Worm (Caenorhabditis elegans) whole organism, L1 larva: ENCODE data around the gene EEED8.15.

Source experiments
- C04F5.9 ChIP-seq: sonication (generic microtip); optimal IDR thresholded peaks from 2 replicates; lab custom pipeline; 2016; ENCODE audit warnings: missing genetic modification characterization, missing compliant biosample characterization
- C16A3.4 ChIP-seq: fragments of 150-350 bp; optimal IDR thresholded peaks from 2 replicates; lab custom pipeline; 2014; ENCODE audit warnings: missing biosample characterization, missing genetic modification characterization
- C34B4.2 ChIP-seq: sonication (generic microtip); optimal IDR thresholded peaks from 2 replicates; lab custom pipeline; 2017; ENCODE audit warnings: mild to moderate bottlenecking, missing genetic modification characterization, missing compliant biosample characterization
- F16B12.6 ChIP-seq: fragments of 150-350 bp; optimal IDR thresholded peaks from 2 replicates; lab custom pipeline; 2014; ENCODE audit warnings: missing biosample characterization, missing genetic modification characterization
- Y116A8C.19 ChIP-seq: sonication (generic microtip); optimal IDR thresholded peaks from 2 replicates; lab custom pipeline; 2016; ENCODE audit warnings: missing compliant biosample characterization, missing genetic modification characterization, borderline replicate concordance
- aha-1 ChIP-seq: fragments of 150-350 bp; optimal IDR thresholded peaks from 2 replicates; lab custom pipeline; 2014; ENCODE audit warnings: missing biosample characterization, missing genetic modification characterization
- alr-1 ChIP-seq: fragments of 200-800 bp; sonication (Bioruptor generic); optimal IDR thresholded peaks from 2 replicates; lab custom pipeline; 2018; ENCODE audit warnings: borderline replicate concordance, mild to moderate bottlenecking, missing genetic modification characterization, missing compliant biosample characterization
- ama-1 ChIP-seq: fragments of 150-350 bp; optimal IDR thresholded peaks from 2 replicates; lab custom pipeline; 2014
- ceh-63 ChIP-seq: fragments of 200-800 bp; sonication (Bioruptor generic); optimal IDR thresholded peaks from 2 replicates; lab custom pipeline; 2018; ENCODE audit warnings: mild to moderate bottlenecking, missing genetic modification characterization, missing compliant biosample characterization
- ceh-82 ChIP-seq, 3 experiments: fragments of 150-350 bp in 1 of 3; sonication (generic microtip) in 2 of 3; optimal IDR thresholded peaks; 2 replicates each; lab custom pipeline; 2014 to 2017; ENCODE audit warnings: missing biosample characterization in 3 of 3, missing genetic modification characterization in 3 of 3
- ceh-88 ChIP-seq: fragments of 200-800 bp; sonication (Bioruptor generic); IDR thresholded peaks from 2 replicates; pipeline ENCODE4 v1.3.6; 2022; ENCODE audit warnings: missing genetic modification characterization, missing compliant biosample characterization
- efl-1 ChIP-seq, 4 experiments: fragments of 150-350 bp; optimal IDR thresholded peaks in 3 of 4; peaks in 1 of 4; 1 replicate in 1 of 4; 2 replicates in 3 of 4; lab custom pipeline; 2014; ENCODE audit warnings: missing biosample characterization in 2 of 4, missing genetic modification characterization in 2 of 4, missing genetic modification reagents in 2 of 4
- efl-3 ChIP-seq: fragments of 200-800 bp; sonication (Bioruptor generic); optimal IDR thresholded peaks from 2 replicates; lab custom pipeline; 2018; ENCODE audit warnings: mild to moderate bottlenecking, missing genetic modification characterization, missing compliant biosample characterization
- egl-27 ChIP-seq, 2 experiments: fragments of 150-350 bp in 1 of 2; sonication (generic microtip); optimal IDR thresholded peaks; 3 replicates each; lab custom pipeline; 2017 to 2018; ENCODE audit warnings: missing biosample characterization in 2 of 2, missing genetic modification characterization in 2 of 2, missing genetic modification reagents in 2 of 2
- elt-3 ChIP-seq, 6 experiments: fragments of 150-350 bp in 1 of 6; sonication (generic microtip); optimal IDR thresholded peaks; 2 replicates each; lab custom pipeline; 2017 to 2018; ENCODE audit warnings: missing biosample characterization in 6 of 6, missing genetic modification characterization in 6 of 6, inconsistent platforms in 1 of 6
- ets-5 ChIP-seq: fragments of 200-800 bp; sonication (Bioruptor generic); IDR thresholded peaks from 2 replicates; pipeline ENCODE4 v1.3.6; 2022; ENCODE audit warnings: missing genetic modification characterization, missing compliant biosample characterization
- fkh-10 ChIP-seq: sonication (generic microtip); optimal IDR thresholded peaks from 2 replicates; lab custom pipeline; 2017; ENCODE audit warnings: missing biosample characterization, missing genetic modification reagents, missing genetic modification characterization
- fkh-4 ChIP-seq: sonication (generic microtip); optimal IDR thresholded peaks from 2 replicates; lab custom pipeline; 2016; ENCODE audit warnings: missing compliant biosample characterization, missing genetic modification characterization, borderline replicate concordance
- fkh-8 ChIP-seq: sonication (generic microtip); optimal IDR thresholded peaks from 2 replicates; lab custom pipeline; 2016; ENCODE audit warnings: mild to moderate bottlenecking, missing genetic modification characterization, missing compliant biosample characterization
- fos-1 ChIP-seq: fragments of 150-350 bp; optimal IDR thresholded peaks from 2 replicates; lab custom pipeline; 2014; ENCODE audit warnings: missing biosample characterization, missing genetic modification characterization
- grh-1 ChIP-seq: fragments of 200-800 bp; sonication (Bioruptor generic); IDR thresholded peaks from 2 replicates; pipeline ENCODE4 v1.3.6; 2022; ENCODE audit warnings: missing genetic modification reagents, missing genetic modification characterization, missing compliant biosample characterization
- hlh-17 ChIP-seq: fragments of 200-800 bp; sonication (Bioruptor generic); optimal IDR thresholded peaks from 2 replicates; lab custom pipeline; 2018; ENCODE audit warnings: missing genetic modification characterization, mild to moderate bottlenecking, missing compliant biosample characterization, moderate library complexity, borderline replicate concordance
- hpl-2 ChIP-seq: fragments of 150-350 bp; optimal IDR thresholded peaks from 2 replicates; lab custom pipeline; 2014; ENCODE audit warnings: missing biosample characterization, missing genetic modification reagents, missing genetic modification characterization
- irx-1 ChIP-seq: sonication (generic microtip); optimal IDR thresholded peaks from 2 replicates; lab custom pipeline; 2016; ENCODE audit warnings: missing genetic modification characterization, missing compliant biosample characterization
- isw-1 ChIP-seq: fragments of 200-800 bp; sonication (Bioruptor generic); IDR thresholded peaks from 2 replicates; pipeline ENCODE4 v1.3.6; 2022; ENCODE audit warnings: missing genetic modification characterization, missing compliant biosample characterization
- lin-14 ChIP-seq: fragments of 200-800 bp; sonication (Bioruptor generic); optimal IDR thresholded peaks from 2 replicates; lab custom pipeline; 2018; ENCODE audit warnings: mild to moderate bottlenecking, missing genetic modification characterization, moderate library complexity, missing compliant biosample characterization
- mdl-1 ChIP-seq, 2 experiments: fragments of 150-350 bp; optimal IDR thresholded peaks; 2 replicates each; lab custom pipeline; 2014 to 2017; ENCODE audit warnings: missing biosample characterization in 2 of 2, missing genetic modification characterization in 2 of 2, inconsistent platforms in 1 of 2
- mef-2 ChIP-seq: fragments of 150-350 bp; optimal IDR thresholded peaks from 2 replicates; lab custom pipeline; 2014; ENCODE audit warnings: missing biosample characterization, missing genetic modification characterization
- mep-1 ChIP-seq: fragments of 150-350 bp; optimal IDR thresholded peaks from 2 replicates; lab custom pipeline; 2014; ENCODE audit warnings: missing biosample characterization, missing genetic modification characterization
- nhr-20 ChIP-seq: sonication (generic microtip); optimal IDR thresholded peaks from 2 replicates; lab custom pipeline; 2016; ENCODE audit warnings: mild to moderate bottlenecking, missing genetic modification characterization, missing compliant biosample characterization
- nhr-237 ChIP-seq: fragments of 150-350 bp; optimal IDR thresholded peaks from 2 replicates; lab custom pipeline; 2014; ENCODE audit warnings: missing biosample characterization, missing genetic modification characterization
- nhr-47 ChIP-seq: sonication (generic microtip); optimal IDR thresholded peaks from 2 replicates; lab custom pipeline; 2016; ENCODE audit warnings: mild to moderate bottlenecking, missing genetic modification characterization, moderate library complexity, missing compliant biosample characterization
- nhr-76 ChIP-seq: sonication (generic microtip); optimal IDR thresholded peaks from 2 replicates; lab custom pipeline; 2017; ENCODE audit warnings: missing biosample characterization, missing genetic modification characterization
- nhr-85 ChIP-seq: sonication (generic microtip); peaks from one replicate; lab custom pipeline; 2016; ENCODE audit warnings: missing genetic modification characterization, inconsistent platforms, missing compliant biosample characterization
- nhr-90 ChIP-seq: sonication (generic microtip); optimal IDR thresholded peaks from 2 replicates; lab custom pipeline; 2016; ENCODE audit warnings: mild to moderate bottlenecking, missing genetic modification characterization, missing compliant biosample characterization; ENCODE audit not compliant: poor library complexity
- pqm-1 ChIP-seq: sonication (generic microtip); optimal IDR thresholded peaks from 3 replicates; lab custom pipeline; 2017; ENCODE audit warnings: missing biosample characterization, missing genetic modification characterization
- rnt-1 ChIP-seq: sonication (generic microtip); optimal IDR thresholded peaks from 2 replicates; lab custom pipeline; 2016; ENCODE audit warnings: mild to moderate bottlenecking, missing genetic modification characterization, moderate library complexity, missing compliant biosample characterization
- swsn-7 ChIP-seq: sonication (generic microtip); optimal IDR thresholded peaks from 2 replicates; lab custom pipeline; 2016; ENCODE audit warnings: missing genetic modification characterization, missing compliant biosample characterization
- tlp-1 ChIP-seq: fragments of 150-350 bp; optimal IDR thresholded peaks from 2 replicates; lab custom pipeline; 2014; ENCODE audit warnings: missing biosample characterization, missing genetic modification characterization
- unc-62 ChIP-seq: fragments of 150-350 bp; optimal IDR thresholded peaks from 2 replicates; lab custom pipeline; 2014; ENCODE audit warnings: missing biosample characterization, missing genetic modification reagents, missing genetic modification characterization
- unc-98 ChIP-seq: fragments of 200-800 bp; sonication (Bioruptor generic); IDR thresholded peaks from 2 replicates; pipeline ENCODE4 v1.3.6; 2022; ENCODE audit warnings: missing genetic modification characterization, missing compliant biosample characterization
- vab-15 ChIP-seq: sonication (generic microtip); optimal IDR thresholded peaks from 2 replicates; lab custom pipeline; 2017; ENCODE audit warnings: missing genotype, mild to moderate bottlenecking, missing genetic modification characterization, missing compliant biosample characterization
- xbp-1 ChIP-seq: sonication (generic microtip); optimal IDR thresholded peaks from 2 replicates; lab custom pipeline; 2016; ENCODE audit warnings: missing genetic modification characterization, missing compliant biosample characterization
- zag-1 ChIP-seq: fragments of 150-350 bp; optimal IDR thresholded peaks from 2 replicates; lab custom pipeline; 2014; ENCODE audit warnings: missing biosample characterization, missing genetic modification characterization
- ztf-4 ChIP-seq: fragments of 150-350 bp; optimal IDR thresholded peaks from 2 replicates; lab custom pipeline; 2014; ENCODE audit warnings: missing biosample characterization, missing genetic modification characterization

Gene EEED8.15

DNA sequence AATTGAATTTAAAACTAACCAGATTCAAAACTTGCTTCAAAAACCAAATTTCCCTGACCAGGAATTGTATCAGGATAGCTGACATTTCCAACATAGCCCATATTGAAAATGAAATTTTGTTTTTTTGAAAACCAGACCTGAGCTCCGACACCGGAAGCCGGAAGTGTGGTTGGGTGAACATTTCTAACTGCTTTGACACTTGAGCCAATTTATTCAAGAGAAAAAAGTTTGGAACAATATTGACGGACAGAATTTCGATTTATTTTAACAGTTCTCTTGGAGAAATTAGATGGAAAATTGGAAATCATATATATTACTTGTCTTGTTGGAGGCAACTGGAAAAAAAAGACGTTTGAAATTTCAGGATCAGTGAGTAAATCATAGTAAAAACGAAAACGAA, 31.8 kb upstream of the EEED8.15 start, which contains the start of gene ccpp-6:
Gene ccpp-6 (minus strand): TSS at position 101 of the 400 bp plus-strand sequence.
- TF ChIP-seq efl-1 (optimal IDR thresholded peaks at IDR 0.05; lab: Kevin White, UChicago): no peak
- TF ChIP-seq efl-1 (GFP tag; optimal IDR thresholded peaks at IDR 0.05 in 1 of 2; lab: Kevin White, UChicago): peak in 1 of 2 experiments; percentile 3
- TF ChIP-seq vab-15 (tag; lab: Kevin White, UChicago): no peak

DNA sequence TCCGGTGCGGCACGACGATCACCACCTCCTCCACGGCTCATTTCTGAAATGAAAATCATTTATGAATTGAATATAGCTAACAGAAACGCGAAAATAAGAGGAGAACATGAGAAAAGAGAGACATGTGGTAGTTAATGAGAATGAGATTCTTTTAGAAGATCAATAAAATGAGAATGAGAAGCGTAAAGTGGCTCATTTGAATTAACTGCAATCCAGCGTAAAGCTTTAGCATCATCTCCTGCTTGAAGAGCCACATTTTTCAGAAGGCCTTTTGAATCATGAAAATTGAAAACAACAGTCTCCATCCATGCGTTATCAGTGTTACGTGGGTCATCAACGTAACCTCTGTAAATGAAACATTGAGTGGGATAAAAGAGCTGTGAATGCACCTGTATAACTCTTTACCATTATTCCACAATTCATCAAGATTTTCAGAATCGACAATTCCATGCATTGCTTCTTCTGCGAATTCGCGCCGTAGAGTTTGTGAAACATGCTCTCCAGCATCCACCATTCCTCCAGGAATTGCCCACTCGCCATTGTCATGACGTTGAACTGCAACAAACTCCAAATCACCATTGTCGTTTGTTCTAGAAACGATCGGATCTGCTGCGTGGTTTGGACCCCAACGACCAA, 30.1 kb upstream of the EEED8.15 start, which contains the start of gene rsp-4:
Gene rsp-4 (minus strand): TSS at position 51 of the 636 bp plus-strand sequence.
- TF ChIP-seq ama-1 (lab: Kevin White, UChicago) (no peak), nhr-85 (peak; percentile 29), mef-2 (tag; lab: Kevin White, UChicago) (no peak), rnt-1 (tag; lab: Kevin White, UChicago) (no peak), efl-1 (optimal IDR thresholded peaks at IDR 0.05; lab: Kevin White, UChicago) (no peak), efl-1 (GFP tag; optimal IDR thresholded peaks at IDR 0.05 in 1 of 2; lab: Kevin White, UChicago) (peak in 1 of 2 experiments; percentile 4), nhr-237 (no peak), nhr-90 (tag; lab: Kevin White, UChicago) (no peak), ceh-63 (GFP tag; lab: Kevin White, UChicago) (peak; percentile 16), isw-1 (GFP tag; lab: Robert Waterston, UW) (no peak)
- TF ChIP-seq, all 84 proteins: peak for 3

DNA sequence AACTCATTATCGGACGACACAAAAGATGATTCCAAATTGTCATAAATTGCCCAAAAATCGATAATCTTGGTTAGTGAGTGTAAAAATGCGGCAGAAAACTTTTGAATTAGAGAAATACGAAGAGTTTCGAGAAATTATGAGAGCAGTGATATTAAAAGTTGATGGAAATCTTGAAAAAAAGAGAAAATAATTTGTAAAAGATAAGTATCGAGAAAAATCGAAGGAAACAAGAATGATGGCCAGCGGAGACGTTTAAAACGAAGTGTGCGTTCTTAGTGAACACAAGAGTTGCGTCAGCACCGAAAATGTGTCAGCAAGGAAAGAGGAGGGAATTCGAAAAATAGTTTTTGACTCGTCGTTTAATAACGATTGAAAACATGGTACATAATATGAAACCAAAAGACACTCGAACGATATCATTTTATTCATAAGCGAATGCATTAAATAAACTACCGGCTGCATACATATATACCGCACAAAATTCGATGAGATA, 29.2 kb upstream of the EEED8.15 start, which contains the start of gene ndx-6:
Gene ndx-6 (minus strand): TSS at position 51 of the 493 bp plus-strand sequence.
- TF ChIP-seq lin-14 (peak; percentile 88), irx-1 (tag; lab: Kevin White, UChicago) (peak; percentile 47), unc-98 (GFP tag; lab: Robert Waterston, UW) (no peak), xbp-1 (peak; percentile 88), aha-1 (no peak), nhr-20 (tag; lab: Kevin White, UChicago) (peak; percentile 91), hpl-2 (GFP tag; lab: Kevin White, UChicago) (no peak), efl-1 (optimal IDR thresholded peaks at IDR 0.05; lab: Kevin White, UChicago) (peak; percentile 92 to 99), efl-1 (GFP tag; optimal IDR thresholded peaks at IDR 0.05 in 1 of 2; lab: Kevin White, UChicago) (peak; percentile 98 to 100), ceh-63 (GFP tag; lab: Kevin White, UChicago) (no peak), alr-1 (no peak), fos-1 (tag; lab: Kevin White, UChicago) (peak; percentile 76), swsn-7 (tag; lab: Kevin White, UChicago) (peak; percentile 87), fkh-4 (tag; lab: Kevin White, UChicago) (no peak), nhr-47 (tag; lab: Kevin White, UChicago) (peak; percentile 90), ama-1 (lab: Kevin White, UChicago) (peak; percentile 75), pqm-1 (tag; lab: Kevin White, UChicago) (no peak), grh-1 (peak; percentile 60), egl-27 (tag; optimal IDR thresholded peaks at IDR 0.05; lab: Kevin White, UChicago) (no peak), C04F5.9 (tag; lab: Kevin White, UChicago) (peak; percentile 33), mdl-1 (tag; optimal IDR thresholded peaks at IDR 0.05; lab: Kevin White, UChicago) (peak in 1 of 2 experiments; percentile 65), C34B4.2 (tag; lab: Kevin White, UChicago) (no peak), ceh-88 (GFP tag; lab: Robert Waterston, UW) (no peak), fkh-8 (tag; lab: Kevin White, UChicago) (peak; percentile 80), ets-5 (GFP tag; lab: Robert Waterston, UW) (no peak), nhr-90 (tag; lab: Kevin White, UChicago) (peak; percentile 88), Y116A8C.19 (tag; lab: Kevin White, UChicago) (no peak), tlp-1 (tag; lab: Kevin White, UChicago) (no peak), unc-62 (GFP tag; lab: Kevin White, UChicago) (no peak), elt-3 (tag; optimal IDR thresholded peaks at IDR 0.05; lab: Kevin White, UChicago) (peak in 2 of 6 experiments; percentile 73 to 87), fkh-10 (GFP tag; lab: Kevin White, UChicago) (peak; percentile 46), F16B12.6 (tag; lab: Kevin White, UChicago) (peak; percentile 67), nhr-76 (tag; lab: Kevin White, UChicago) (no peak), hlh-17 (GFP tag; lab: Kevin White, UChicago) (no peak), C16A3.4 (tag; lab: Kevin White, UChicago) (peak; percentile 90), nhr-85 (peak; percentile 93), ceh-82 (tag; optimal IDR thresholded peaks at IDR 0.05; lab: Kevin White, UChicago) (peak; percentile 81 to 88 (median 84)), mep-1 (tag; lab: Kevin White, UChicago) (peak; percentile 92), efl-3 (GFP tag; lab: Kevin White, UChicago) (no peak), zag-1 (no peak), rnt-1 (tag; lab: Kevin White, UChicago) (peak; percentile 93), ztf-4 (tag; lab: Kevin White, UChicago) (peak; percentile 76)
